Worm (Caenorhabditis elegans): ENCODE results near the gene R08C7.4.
A peak's percentile ranks its signal among the peaks of the same experiment; 100 is the strongest.

ce11 chrIV:4468046-4468727 is 33.4 kb downstream of the R08C7.4 start:
- no peak for TF ChIP-seq T22C8.4 (GFP tag; IDR thresholded peaks at IDR 0.05)
- no peak for TF ChIP-seq flt-1 (GFP tag; IDR thresholded peaks at IDR 0.05)
- 0 out of 2 replicates have a peak, but pooled peaks have one; percentile 17 for TF ChIP-seq ztf-29 (GFP tag; IDR thresholded peaks at IDR 0.05)
- TF ChIP-seq klf-2 (GFP tag; conservative IDR thresholded peaks at IDR 0.05): no peak
- no peak for TF ChIP-seq ztf-23 (GFP tag; IDR thresholded peaks at IDR 0.05)
- no peak for TF ChIP-seq cog-1 (tag; optimal IDR thresholded peaks at IDR 0.05)
